Worm (Caenorhabditis elegans) whole organism, L1 larva: ENCODE measurements around the gene copb-1.

Source experiments
- egl-13 ChIP-seq: sonication (generic microtip); optimal IDR thresholded peaks from 2 replicates; lab custom pipeline; 2016; ENCODE audit warnings: missing genotype, missing genetic modification reagents, missing genetic modification characterization, missing compliant biosample characterization
- elt-3 ChIP-seq, 6 experiments: fragments of 150-350 bp in 1 of 6; sonication (generic microtip); optimal IDR thresholded peaks; 2 replicates each; lab custom pipeline; 2017 to 2018; ENCODE audit warnings: missing biosample characterization in 6 of 6, missing genetic modification characterization in 6 of 6, inconsistent platforms in 1 of 6
- lin-39 ChIP-seq: fragments of 150-350 bp; optimal IDR thresholded peaks from 2 replicates; lab custom pipeline; 2014; ENCODE audit warnings: missing biosample characterization, missing genetic modification reagents, missing genetic modification characterization
- lir-3 ChIP-seq: sonication (generic microtip); optimal IDR thresholded peaks from 2 replicates; lab custom pipeline; 2016; ENCODE audit warnings: mild to moderate bottlenecking, missing genetic modification characterization, moderate library complexity, missing compliant biosample characterization; ENCODE audit not compliant: poor library complexity
- lsy-2 ChIP-seq, 2 experiments: fragments of 150-350 bp; optimal IDR thresholded peaks; 2 replicates each; lab custom pipeline; 2014; ENCODE audit warnings: missing biosample characterization in 2 of 2, missing genetic modification characterization in 2 of 2
- nhr-237 ChIP-seq: fragments of 150-350 bp; optimal IDR thresholded peaks from 2 replicates; lab custom pipeline; 2014; ENCODE audit warnings: missing biosample characterization, missing genetic modification characterization
- skn-1 ChIP-seq: fragments of 150-350 bp; optimal IDR thresholded peaks from 2 replicates; lab custom pipeline; 2014; ENCODE audit warnings: missing biosample characterization, missing genetic modification characterization

ce11 chrII:3045875-3046274 lies 32.7 kb upstream of the copb-1 start, which contains the start of gene sri-30:
- TF ChIP-seq egl-13 (no peak), nhr-237 (no peak), skn-1 (tag; lab: Kevin White, UChicago) (no peak), elt-3 (tag; optimal IDR thresholded peaks at IDR 0.05; lab: Kevin White, UChicago) (no peak), lin-39 (tag; lab: Kevin White, UChicago) (no peak), lsy-2 (tag; optimal IDR thresholded peaks at IDR 0.05; lab: Kevin White, UChicago) (no peak), lir-3 (tag; lab: Kevin White, UChicago) (no peak)
